Fruit fly (Drosophila melanogaster) whole organism, embryonic: ENCODE results near the gene CG14142.

Experiments
- Awh ChIP-seq: fragments of 200-800 bp; sonication (Bioruptor generic); IDR thresholded peaks from 2 replicates; pipeline ENCODE4, ENCODE4 v1.3.6; 2022; ENCODE audit warnings: missing biosample characterization, missing genetic modification characterization
- CG10267 ChIP-seq: fragments of 200-800 bp; sonication (Bioruptor generic); optimal IDR thresholded peaks from 2 replicates; lab custom pipeline; 2018; ENCODE audit warnings: missing biosample characterization, mild to moderate bottlenecking, missing genetic modification characterization, moderate library complexity
- CG10366 ChIP-seq: fragments of 200-800 bp; sonication (Bioruptor generic); IDR thresholded peaks from 2 replicates; pipeline ENCODE4 v1.3.6; 2022; ENCODE audit warnings: missing biosample characterization, missing genetic modification characterization
- CG10654 ChIP-seq: fragments of 200-800 bp; sonication (Bioruptor generic); optimal IDR thresholded peaks from 2 replicates; lab custom pipeline; 2016; ENCODE audit warnings: missing biosample characterization, missing genetic modification characterization
- CG10979 ChIP-seq: fragments of 200-800 bp; sonication (Bioruptor generic); optimal IDR thresholded peaks from 2 replicates; lab custom pipeline; 2018; ENCODE audit warnings: missing biosample characterization, mild to moderate bottlenecking, missing genetic modification characterization, moderate library complexity
- CG13123 ChIP-seq: fragments of 200-800 bp; sonication (Bioruptor generic); optimal IDR thresholded peaks from 2 replicates; lab custom pipeline; 2016; ENCODE audit warnings: missing biosample characterization, missing genetic modification characterization
- CG13296 ChIP-seq: fragments of 200-800 bp; sonication (Bioruptor generic); optimal IDR thresholded peaks from 3 replicates; lab custom pipeline; 2018; ENCODE audit warnings: missing biosample characterization, mild to moderate bottlenecking, missing genetic modification characterization
- CG13894 ChIP-seq: fragments of 200-800 bp; sonication (Bioruptor generic); optimal IDR thresholded peaks from 3 replicates; lab custom pipeline; 2018; ENCODE audit warnings: missing biosample characterization, mild to moderate bottlenecking, missing genetic modification characterization, moderate library complexity
- CG14014 ChIP-seq: fragments of 200-800 bp; sonication (Bioruptor generic); IDR thresholded peaks from 2 replicates; pipeline ENCODE4 v1.3.6; 2022; ENCODE audit warnings: missing biosample characterization, missing genetic modification characterization
- CG15696 ChIP-seq: fragments of 200-800 bp; sonication (Bioruptor generic); optimal IDR thresholded peaks from 2 replicates; lab custom pipeline; 2019; ENCODE audit warnings: missing biosample characterization, mild to moderate bottlenecking, missing genetic modification characterization, moderate library complexity
- CG17361 ChIP-seq: fragments of 200-800 bp; sonication (Bioruptor generic); IDR thresholded peaks from 3 replicates; pipeline ENCODE4 v1.3.6; 2022; ENCODE audit warnings: missing biosample characterization, missing genetic modification characterization
- CG1832 ChIP-seq: fragments of 200-800 bp; sonication (Bioruptor generic); optimal IDR thresholded peaks from 2 replicates; lab custom pipeline; 2017; ENCODE audit warnings: missing biosample characterization, mild to moderate bottlenecking, missing genetic modification characterization, inconsistent platforms
- CG32772 ChIP-seq: fragments of 200-800 bp; sonication (Bioruptor generic); IDR thresholded peaks from 2 replicates; pipeline ENCODE4 v1.3.6; 2022; ENCODE audit warnings: missing biosample characterization, missing genetic modification characterization
- CG3281 ChIP-seq: fragments of 200-800 bp; sonication (Bioruptor generic); optimal IDR thresholded peaks from 3 replicates; lab custom pipeline; 2017; ENCODE audit warnings: missing biosample characterization, mild to moderate bottlenecking, missing genetic modification characterization
- CG33213 ChIP-seq: fragments of 200-800 bp; sonication (Bioruptor generic); optimal IDR thresholded peaks from 3 replicates; lab custom pipeline; 2016; ENCODE audit warnings: missing biosample characterization, missing genetic modification characterization
- CG6654 ChIP-seq: fragments of 200-800 bp; sonication (Bioruptor generic); optimal IDR thresholded peaks from 2 replicates; lab custom pipeline; 2017; ENCODE audit warnings: missing biosample characterization, mild to moderate bottlenecking, missing genetic modification characterization
- CG7987 ChIP-seq: fragments of 200-800 bp; sonication (Bioruptor generic); optimal IDR thresholded peaks from 2 replicates; lab custom pipeline; 2018; ENCODE audit warnings: missing biosample characterization, mild to moderate bottlenecking, missing genetic modification characterization, moderate library complexity
- CG8359 ChIP-seq: fragments of 200-800 bp; sonication (Bioruptor generic); optimal IDR thresholded peaks from 2 replicates; lab custom pipeline; 2017; ENCODE audit warnings: missing biosample characterization, mild to moderate bottlenecking, missing genetic modification characterization, borderline replicate concordance
- CG8478 ChIP-seq: fragments of >200 bp; optimal IDR thresholded peaks from 2 replicates; lab custom pipeline; 2018
- Dll ChIP-seq: fragments of 200-800 bp; sonication (Bioruptor generic); IDR thresholded peaks from 4 replicates; pipeline ENCODE4 v1.3.6; 2022; ENCODE audit warnings: missing biosample characterization, missing genetic modification characterization; ENCODE audit not compliant: partially characterized antibody
- GATAe ChIP-seq: fragments of 200-800 bp; sonication (Bioruptor generic); conservative IDR thresholded peaks from 2 replicates; pipeline ENCODE4 v1.3.6; 2022; ENCODE audit warnings: missing biosample characterization, missing genetic modification characterization
- H15 ChIP-seq: fragments of 200-800 bp; sonication (Bioruptor generic); IDR thresholded peaks from 3 replicates; pipeline ENCODE4 v1.3.6; 2022; ENCODE audit warnings: missing biosample characterization, missing genetic modification characterization
- Hand ChIP-seq: fragments of 200-800 bp; sonication (Bioruptor generic); optimal IDR thresholded peaks from 2 replicates; lab custom pipeline; 2017; ENCODE audit warnings: mild to moderate bottlenecking, missing biosample characterization, missing genetic modification reagents, missing genetic modification characterization
- Hr39 ChIP-seq: fragments of >200 bp; optimal IDR thresholded peaks from 2 replicates; lab custom pipeline; 2017
- Med ChIP-seq: fragments of 200-800 bp; sonication (Bioruptor generic); peaks from one replicate; lab custom pipeline; 2016; ENCODE audit warnings: missing biosample characterization, missing genetic modification characterization, mild to moderate bottlenecking, inconsistent platforms, moderate library complexity
- Nf-YA ChIP-seq: fragments of 200-800 bp; sonication (Bioruptor generic); IDR thresholded peaks from 2 replicates; pipeline ENCODE4 v1.3.6; 2022; ENCODE audit warnings: missing biosample characterization, missing genetic modification characterization
- Nf-YB ChIP-seq: fragments of 200-800 bp; sonication (Bioruptor generic); optimal IDR thresholded peaks from 3 replicates; lab custom pipeline; 2019; ENCODE audit warnings: missing biosample characterization, mild to moderate bottlenecking, missing genetic modification characterization, moderate library complexity
- Pdp1 ChIP-seq, 2 experiments: fragments of 200-800 bp; sonication (Bioruptor generic); optimal IDR thresholded peaks; 3 replicates each; lab custom pipeline; 2016; ENCODE audit warnings: missing biosample characterization in 2 of 2, missing genetic modification characterization in 2 of 2, mild to moderate bottlenecking in 1 of 2, moderate library complexity in 1 of 2
- Taf1 ChIP-seq: fragments of 200-800 bp; sonication (Bioruptor generic); IDR thresholded peaks from 2 replicates; pipeline ENCODE4 v1.3.6; 2022; ENCODE audit warnings: missing biosample characterization, missing genetic modification characterization
- Xrp1 ChIP-seq: fragments of 200-800 bp; sonication (Bioruptor generic); IDR thresholded peaks from 2 replicates; pipeline ENCODE4 v1.3.6; 2022; ENCODE audit warnings: missing biosample characterization, missing genetic modification characterization
- cato ChIP-seq: fragments of 200-800 bp; sonication (Bioruptor generic); optimal IDR thresholded peaks from 2 replicates; lab custom pipeline; 2016; ENCODE audit warnings: missing biosample characterization, missing genetic modification characterization, borderline replicate concordance
- chm ChIP-seq: fragments of 200-800 bp; sonication (Bioruptor generic); IDR thresholded peaks from 2 replicates; pipeline ENCODE4 v1.3.6; 2022; ENCODE audit warnings: missing biosample characterization, missing genetic modification characterization
- chn ChIP-seq: fragments of 200-800 bp; sonication (Bioruptor generic); optimal IDR thresholded peaks from 2 replicates; lab custom pipeline; 2016; ENCODE audit warnings: missing biosample characterization, missing genetic modification characterization
- fd3F ChIP-seq: fragments of 200-800 bp; sonication (Bioruptor generic); optimal IDR thresholded peaks from 2 replicates; lab custom pipeline; 2018; ENCODE audit warnings: missing biosample characterization, mild to moderate bottlenecking, missing genetic modification characterization, moderate library complexity
- fd96Cb ChIP-seq: fragments of 200-800 bp; sonication (Bioruptor generic); optimal IDR thresholded peaks from 2 replicates; lab custom pipeline; 2018; ENCODE audit warnings: missing biosample characterization, mild to moderate bottlenecking, missing genetic modification characterization, moderate library complexity
- grau ChIP-seq: fragments of 200-800 bp; optimal IDR thresholded peaks from 3 replicates; lab custom pipeline; 2019; ENCODE audit warnings: missing biosample characterization, mild to moderate bottlenecking, missing genetic modification characterization, moderate library complexity
- kah ChIP-seq: fragments of 200-800 bp; sonication (Bioruptor generic); optimal IDR thresholded peaks from 2 replicates; lab custom pipeline; 2018; ENCODE audit warnings: missing biosample characterization, mild to moderate bottlenecking, missing genetic modification characterization
- nmo ChIP-seq: fragments of 200-800 bp; sonication (Bioruptor generic); optimal IDR thresholded peaks from 2 replicates; lab custom pipeline; 2018; ENCODE audit warnings: missing biosample characterization, mild to moderate bottlenecking, missing genetic modification characterization, moderate library complexity
- pfk ChIP-seq: fragments of 200-800 bp; sonication (Bioruptor generic); optimal IDR thresholded peaks from 2 replicates; lab custom pipeline; 2018; ENCODE audit warnings: missing biosample characterization, mild to moderate bottlenecking, missing genetic modification characterization, moderate library complexity
- pros ChIP-seq: fragments of 200-800 bp; sonication (Bioruptor generic); optimal IDR thresholded peaks from 3 replicates; lab custom pipeline; 2019; ENCODE audit warnings: missing biosample characterization, mild to moderate bottlenecking, missing genetic modification characterization, moderate library complexity
- ranshi ChIP-seq: fragments of 200-800 bp; sonication (Bioruptor generic); IDR thresholded peaks from 2 replicates; pipeline ENCODE4 v1.3.6; 2022; ENCODE audit warnings: missing biosample characterization, missing genetic modification characterization
- sim ChIP-seq: fragments of 200-800 bp; sonication (Bioruptor generic); IDR thresholded peaks from 2 replicates; pipeline ENCODE4 v1.3.6; 2022; ENCODE audit warnings: missing biosample characterization, missing genetic modification characterization
- unpg ChIP-seq: fragments of 200-800 bp; sonication (Bioruptor generic); optimal IDR thresholded peaks from 3 replicates; lab custom pipeline; 2018; ENCODE audit warnings: missing biosample characterization, mild to moderate bottlenecking, missing genetic modification characterization, moderate library complexity
- wek ChIP-seq: fragments of 200-800 bp; sonication (Bioruptor generic); optimal IDR thresholded peaks from 3 replicates; lab custom pipeline; 2018; ENCODE audit warnings: missing biosample characterization, mild to moderate bottlenecking, missing genetic modification characterization, moderate library complexity
- z ChIP-seq: fragments of 200-800 bp; sonication (Bioruptor generic); IDR thresholded peaks from 3 replicates; pipeline ENCODE4 v1.3.6; 2022; ENCODE audit warnings: missing biosample characterization, missing genetic modification characterization
- zen2 ChIP-seq: fragments of 200-800 bp; sonication (Bioruptor generic); IDR thresholded peaks from 3 replicates; pipeline ENCODE4 v1.3.6; 2022; ENCODE audit warnings: missing biosample characterization, missing genetic modification characterization; ENCODE audit not compliant: partially characterized antibody

Gene CG14142

dm6 chr3L:11124841-11125240, 48.5 kb upstream of the CG14142 start (continued):
- TF ChIP-seq CG33213 (GFP tag; lab: Kevin White, UChicago) (no peak), CG13894 (tag; lab: Kevin White, UChicago) (no peak), Pdp1 (GFP tag; optimal IDR thresholded peaks at IDR 0.05; lab: Kevin White, UChicago) (peak in 1 of 2 experiments; percentile 11), CG10654 (no peak)
- TF ChIP-seq, all 482 proteins: peak for 7

dm6 chr3L:11125636-11126532, 47.4 kb upstream of the CG14142 start:
- TF ChIP-seq CG3281 (GFP tag; lab: Kevin White, UChicago) (peak; percentile 50), CG1832 (GFP tag; lab: Kevin White, UChicago) (no peak), CG32772 (GFP tag; lab: Robert Waterston, UW) (no peak), CG7987 (GFP tag; lab: Kevin White, UChicago) (peak; percentile 38), CG13123 (GFP tag; lab: Kevin White, UChicago) (no peak), CG8478 (lab: Kevin White, UChicago) (no peak), fd96Cb (tag; lab: Kevin White, UChicago) (no peak), Med (GFP tag; lab: Kevin White, UChicago) (peak; percentile 79), CG10654 (no peak), CG10979 (tag; lab: Kevin White, UChicago) (peak; percentile 10), chn (GFP tag; lab: Kevin White, UChicago) (no peak), CG13894 (tag; lab: Kevin White, UChicago) (no peak), nmo (GFP tag; lab: Kevin White, UChicago) (peak; percentile 19), ranshi (GFP tag; lab: Robert Waterston, UW) (no peak), Taf1 (0 out of 2 replicates have a peak, but pooled peaks have one; percentile 20), chm (GFP tag; lab: Robert Waterston, UW) (no peak), zen2 (GFP tag; lab: Robert Waterston, UW) (no peak), CG8359 (GFP tag; lab: Kevin White, UChicago) (no peak), CG10366 (no peak), Dll (GFP tag; lab: Robert Waterston, UW) (no peak), Hand (GFP tag; lab: Kevin White, UChicago) (no peak), Nf-YA (GFP tag; lab: Robert Waterston, UW) (no peak), kah (GFP tag; lab: Kevin White, UChicago) (no peak), CG13296 (GFP tag; lab: Kevin White, UChicago) (no peak), unpg (GFP tag; lab: Kevin White, UChicago) (no peak), CG6654 (GFP tag; lab: Kevin White, UChicago) (peak; percentile 95), CG15696 (tag; lab: Kevin White, UChicago) (no peak), pros (GFP tag; lab: Kevin White, UChicago) (no peak), pfk (GFP tag; lab: Kevin White, UChicago) (no peak), cato (no peak), Nf-YB (no peak), Awh (GFP tag; lab: Robert Waterston, UW) (no peak), H15 (no peak), z (GFP tag; lab: Robert Waterston, UW) (0 out of 3 replicates have a peak, but pooled peaks have one; percentile 13), fd3F (GFP tag; lab: Kevin White, UChicago) (no peak), wek (GFP tag; lab: Kevin White, UChicago) (no peak), CG17361 (GFP tag; lab: Robert Waterston, UW) (peak; percentile 22; the same call in 1 of the 3 replicates), Hr39 (lab: Kevin White, UChicago) (no peak), sim (GFP tag; lab: Robert Waterston, UW) (no peak), CG14014 (GFP tag; lab: Robert Waterston, UW) (peak; percentile 32; the same call in 1 of the 2 replicates), CG10267 (tag; lab: Kevin White, UChicago) (no peak), grau (tag; lab: Kevin White, UChicago) (peak; percentile 81), Xrp1 (GFP tag; lab: Robert Waterston, UW) (0 out of 2 replicates have a peak, but pooled peaks have one; percentile 11), GATAe (GFP tag; lab: Robert Waterston, UW) (no peak)
